Fruit fly (Drosophila melanogaster) whole organism, embryonic: Measurements from ENCODE around the gene Duba.

Source experiments
- CG10321 ChIP-seq: fragments of 200-800 bp; sonication (Bioruptor generic); IDR thresholded peaks from 2 replicates; pipeline ENCODE4 v1.3.6; 2022; ENCODE audit warnings: missing biosample characterization, missing genetic modification characterization
- CG11085 ChIP-seq: fragments of 200-800 bp; sonication (Bioruptor generic); IDR thresholded peaks from 2 replicates; pipeline ENCODE4 v1.3.6; 2022; ENCODE audit warnings: missing biosample characterization, missing genetic modification characterization
- CG12391 ChIP-seq: fragments of 200-800 bp; sonication (Bioruptor generic); optimal IDR thresholded peaks from 3 replicates; lab custom pipeline; 2018; ENCODE audit warnings: missing biosample characterization, mild to moderate bottlenecking, missing genetic modification characterization, moderate library complexity
- CG12942 ChIP-seq: fragments of 200-800 bp; sonication (Bioruptor generic); optimal IDR thresholded peaks from 3 replicates; lab custom pipeline; 2016; ENCODE audit warnings: missing biosample characterization, missing genetic modification characterization
- CG14965 ChIP-seq: fragments of 200-800 bp; sonication (Bioruptor generic); optimal IDR thresholded peaks from 2 replicates; lab custom pipeline; 2016; ENCODE audit warnings: missing biosample characterization, missing genetic modification characterization, borderline replicate concordance
- CG15696 ChIP-seq: fragments of 200-800 bp; sonication (Bioruptor generic); optimal IDR thresholded peaks from 2 replicates; lab custom pipeline; 2019; ENCODE audit warnings: missing biosample characterization, mild to moderate bottlenecking, missing genetic modification characterization, moderate library complexity
- CG16863 ChIP-seq: fragments of 200-800 bp; sonication (Bioruptor generic); optimal IDR thresholded peaks from 3 replicates; lab custom pipeline; 2016; ENCODE audit warnings: missing biosample characterization, missing genetic modification characterization
- CG17802 ChIP-seq: fragments of 200-800 bp; sonication (Bioruptor generic); optimal IDR thresholded peaks from 2 replicates; lab custom pipeline; 2018; ENCODE audit warnings: missing biosample characterization, mild to moderate bottlenecking, missing genetic modification characterization, moderate library complexity
- CG18764 ChIP-seq: fragments of 200-800 bp; sonication (Bioruptor generic); optimal IDR thresholded peaks from 3 replicates; lab custom pipeline; 2016; ENCODE audit warnings: missing biosample characterization, missing genetic modification characterization
- CG2712 ChIP-seq: fragments of 200-800 bp; optimal IDR thresholded peaks from 3 replicates; lab custom pipeline; 2019; ENCODE audit warnings: missing biosample characterization, mild to moderate bottlenecking, missing genetic modification characterization, moderate library complexity
- CG32767 ChIP-seq: fragments of 200-800 bp; sonication (Bioruptor generic); IDR thresholded peaks from 2 replicates; pipeline ENCODE4 v1.3.6; 2022; ENCODE audit warnings: missing biosample characterization, missing genetic modification characterization
- CG32772 ChIP-seq: fragments of 200-800 bp; sonication (Bioruptor generic); IDR thresholded peaks from 2 replicates; pipeline ENCODE4 v1.3.6; 2022; ENCODE audit warnings: missing biosample characterization, missing genetic modification characterization
- CG3281 ChIP-seq: fragments of 200-800 bp; sonication (Bioruptor generic); optimal IDR thresholded peaks from 3 replicates; lab custom pipeline; 2017; ENCODE audit warnings: missing biosample characterization, mild to moderate bottlenecking, missing genetic modification characterization
- CG34376 ChIP-seq: fragments of 200-800 bp; sonication (Bioruptor generic); optimal IDR thresholded peaks from 2 replicates; lab custom pipeline; 2018; ENCODE audit warnings: missing biosample characterization, mild to moderate bottlenecking, missing genetic modification characterization
- CG5180 ChIP-seq: fragments of 200-800 bp; sonication (Bioruptor generic); optimal IDR thresholded peaks from 3 replicates; lab custom pipeline; 2017; ENCODE audit warnings: missing biosample characterization, missing genetic modification characterization, mild to moderate bottlenecking, moderate library complexity, missing genetic modification reagents
- CG6254 ChIP-seq: fragments of 200-800 bp; sonication (Bioruptor generic); optimal IDR thresholded peaks from 3 replicates; lab custom pipeline; 2017; ENCODE audit warnings: mild to moderate bottlenecking, missing biosample characterization, missing genetic modification reagents, missing genetic modification characterization
- CG6683 ChIP-seq: fragments of 200-800 bp; sonication (Bioruptor generic); optimal IDR thresholded peaks from 2 replicates; lab custom pipeline; 2017; ENCODE audit warnings: missing biosample characterization, mild to moderate bottlenecking, missing genetic modification characterization, missing genetic modification reagents
- CG6689 ChIP-seq: fragments of 200-800 bp; sonication (Bioruptor generic); IDR thresholded peaks from 2 replicates; pipeline ENCODE4 v1.3.6; 2022; ENCODE audit warnings: missing biosample characterization, missing genetic modification characterization
- CG6765 ChIP-seq: fragments of 200-800 bp; sonication (Bioruptor generic); optimal IDR thresholded peaks from 3 replicates; lab custom pipeline; 2017; ENCODE audit warnings: missing biosample characterization, mild to moderate bottlenecking, missing genetic modification characterization
- CG6854 ChIP-seq: fragments of 200-800 bp; sonication (Bioruptor generic); optimal IDR thresholded peaks from 3 replicates; lab custom pipeline; 2017; ENCODE audit warnings: missing biosample characterization, mild to moderate bottlenecking, missing genetic modification characterization
- CG7357 ChIP-seq: fragments of 200-800 bp; sonication (Bioruptor generic); IDR thresholded peaks from 3 replicates; pipeline ENCODE4 v1.3.6; 2022; ENCODE audit warnings: missing biosample characterization, missing genetic modification characterization
- CG8281 ChIP-seq: fragments of 200-800 bp; sonication (Bioruptor generic); optimal IDR thresholded peaks from 2 replicates; lab custom pipeline; 2018; ENCODE audit warnings: missing biosample characterization, mild to moderate bottlenecking, missing genetic modification characterization, moderate library complexity
- CG9437 ChIP-seq: fragments of 200-800 bp; sonication (Bioruptor generic); optimal IDR thresholded peaks from 2 replicates; lab custom pipeline; 2018; ENCODE audit warnings: missing biosample characterization, mild to moderate bottlenecking, missing genetic modification characterization
- Deaf1 ChIP-seq: fragments of 200-800 bp; optimal IDR thresholded peaks from 3 replicates; lab custom pipeline; 2019; ENCODE audit warnings: missing biosample characterization, mild to moderate bottlenecking, missing genetic modification characterization, moderate library complexity
- HmgD ChIP-seq: fragments of 200-800 bp; sonication (Bioruptor generic); optimal IDR thresholded peaks from 3 replicates; lab custom pipeline; 2016; ENCODE audit warnings: missing biosample characterization, missing genetic modification characterization
- Kr ChIP-seq: fragments of 200-800 bp; sonication (Bioruptor generic); optimal IDR thresholded peaks from 2 replicates; lab custom pipeline; 2017; ENCODE audit warnings: missing biosample characterization, mild to moderate bottlenecking, missing genetic modification characterization
- Mes4 ChIP-seq: fragments of 200-800 bp; sonication (Bioruptor generic); optimal IDR thresholded peaks from 2 replicates; lab custom pipeline; 2016; ENCODE audit warnings: missing biosample characterization, missing genetic modification characterization
- Nf-YB ChIP-seq: fragments of 200-800 bp; sonication (Bioruptor generic); optimal IDR thresholded peaks from 3 replicates; lab custom pipeline; 2019; ENCODE audit warnings: missing biosample characterization, mild to moderate bottlenecking, missing genetic modification characterization, moderate library complexity
- Optix ChIP-seq: fragments of 200-800 bp; sonication (Bioruptor generic); IDR thresholded peaks from 3 replicates; pipeline ENCODE4 v1.3.6; 2022; ENCODE audit warnings: missing biosample characterization, missing genetic modification characterization
- Sox100B ChIP-seq: fragments of 200-800 bp; sonication (Bioruptor generic); optimal IDR thresholded peaks from 3 replicates; lab custom pipeline; 2018; ENCODE audit warnings: missing biosample characterization, mild to moderate bottlenecking, missing genetic modification characterization
- Sox102F ChIP-seq: fragments of 200-800 bp; sonication (Bioruptor generic); optimal IDR thresholded peaks from 2 replicates; lab custom pipeline; 2018; ENCODE audit warnings: missing biosample characterization, mild to moderate bottlenecking, missing genetic modification characterization, moderate library complexity
- Usf ChIP-seq: fragments of 200-800 bp; sonication (Bioruptor generic); optimal IDR thresholded peaks from 2 replicates; lab custom pipeline; 2017; ENCODE audit warnings: missing genotype, missing biosample characterization, missing genetic modification characterization
- cad ChIP-seq: fragments of >200 bp; optimal IDR thresholded peaks from 2 replicates; lab custom pipeline; 2017; ENCODE audit warnings: missing biosample characterization, missing genetic modification characterization
- cato ChIP-seq: fragments of 200-800 bp; sonication (Bioruptor generic); optimal IDR thresholded peaks from 2 replicates; lab custom pipeline; 2016; ENCODE audit warnings: missing biosample characterization, missing genetic modification characterization, borderline replicate concordance
- dati ChIP-seq: fragments of 200-800 bp; sonication (Bioruptor generic); IDR thresholded peaks from 2 replicates; pipeline ENCODE4 v1.3.6; 2022; ENCODE audit warnings: missing biosample characterization, missing genetic modification characterization
- dmrt11E ChIP-seq: fragments of 200-800 bp; sonication (Bioruptor generic); optimal IDR thresholded peaks from 3 replicates; lab custom pipeline; 2018; ENCODE audit warnings: missing biosample characterization, mild to moderate bottlenecking, missing genetic modification characterization, moderate library complexity
- ewg ChIP-seq: fragments of 200-800 bp; sonication (Bioruptor generic); optimal IDR thresholded peaks from 3 replicates; lab custom pipeline; 2017; ENCODE audit warnings: mild to moderate bottlenecking, missing biosample characterization, missing genetic modification reagents, missing genetic modification characterization
- fd64A ChIP-seq: fragments of 200-800 bp; sonication (Bioruptor generic); optimal IDR thresholded peaks from 3 replicates; lab custom pipeline; 2018; ENCODE audit warnings: missing biosample characterization, mild to moderate bottlenecking, missing genetic modification characterization
- gcm ChIP-seq: fragments of 200-800 bp; sonication (Bioruptor generic); optimal IDR thresholded peaks from 2 replicates; lab custom pipeline; 2019; ENCODE audit warnings: missing biosample characterization, mild to moderate bottlenecking, missing genetic modification characterization, moderate library complexity
- gro ChIP-seq: fragments of 200-800 bp; sonication (Bioruptor generic); optimal IDR thresholded peaks from 2 replicates; lab custom pipeline; 2016; ENCODE audit warnings: missing biosample characterization, missing genetic modification characterization
- jigr1 ChIP-seq: fragments of 200-800 bp; sonication (Bioruptor generic); IDR thresholded peaks from 3 replicates; pipeline ENCODE4 v1.3.6; 2022; ENCODE audit warnings: missing biosample characterization, missing genetic modification characterization
- run ChIP-seq: fragments of 200-800 bp; sonication (Bioruptor generic); optimal IDR thresholded peaks from 3 replicates; lab custom pipeline; 2018; ENCODE audit warnings: missing biosample characterization, mild to moderate bottlenecking, missing genetic modification characterization
- sens ChIP-seq: fragments of 200-800 bp; sonication (Bioruptor generic); peaks from one replicate; lab custom pipeline; 2016; ENCODE audit warnings: missing biosample characterization, missing genetic modification characterization
- seq ChIP-seq: fragments of 200-800 bp; sonication (Bioruptor generic); IDR thresholded peaks from 2 replicates; pipeline ENCODE4 v1.3.6; 2022; ENCODE audit warnings: missing biosample characterization, missing genetic modification characterization
- sima ChIP-seq: fragments of 200-800 bp; sonication (Bioruptor generic); optimal IDR thresholded peaks from 2 replicates; lab custom pipeline; 2016; ENCODE audit warnings: missing biosample characterization, missing genetic modification characterization
- so ChIP-seq: fragments of 200-800 bp; sonication (Bioruptor generic); IDR thresholded peaks from 3 replicates; pipeline ENCODE4 v1.3.6; 2022; ENCODE audit warnings: missing biosample characterization, missing genetic modification characterization
- tgo ChIP-seq: fragments of 200-800 bp; sonication (Bioruptor generic); IDR thresholded peaks from 3 replicates; pipeline ENCODE4 v1.3.6; 2022; ENCODE audit warnings: missing biosample characterization, missing genetic modification characterization
- unpg ChIP-seq: fragments of 200-800 bp; sonication (Bioruptor generic); optimal IDR thresholded peaks from 3 replicates; lab custom pipeline; 2018; ENCODE audit warnings: missing biosample characterization, mild to moderate bottlenecking, missing genetic modification characterization, moderate library complexity
- zfh2 ChIP-seq: fragments of 200-800 bp; sonication (Bioruptor generic); optimal IDR thresholded peaks from 2 replicates; lab custom pipeline; 2016; ENCODE audit warnings: missing biosample characterization, missing genetic modification characterization

Duba gene

dm6 chr3L:11555662-11556460 lies 53.4 kb downstream of the Duba start (continued):
- TF ChIP-seq Mes4 (GFP tag; lab: Kevin White, UChicago): peak; percentile 36
- TF ChIP-seq Nf-YB (GFP tag; lab: Kevin White, UChicago): peak; percentile 64
- TF ChIP-seq CG5180 (GFP tag; lab: Kevin White, UChicago): peak; percentile 48
- no peak for TF ChIP-seq CG8281
- TF ChIP-seq sima (GFP tag; lab: Kevin White, UChicago): no peak
- TF ChIP-seq CG15696 (tag; lab: Kevin White, UChicago): peak; percentile 65
- TF ChIP-seq fd64A (GFP tag; lab: Kevin White, UChicago): peak; percentile 20
- peak; percentile 39 for TF ChIP-seq CG16863
- TF ChIP-seq tgo: peak; percentile 53; the same call in 2 of the 3 replicates
- TF ChIP-seq CG6854 (GFP tag; lab: Kevin White, UChicago): peak; percentile 49
- peak; percentile 69 for TF ChIP-seq CG3281
- TF ChIP-seq Sox100B (GFP tag; lab: Kevin White, UChicago): peak; percentile 79
- no peak for TF ChIP-seq dati
- TF ChIP-seq Optix (GFP tag; lab: Robert Waterston, UW): 0 out of 3 replicates have a peak, but pooled peaks have one; percentile 40
- TF ChIP-seq CG6689 (GFP tag; lab: Robert Waterston, UW): peak; percentile 46; the same call in 1 of the 2 replicates
- TF ChIP-seq CG18764 (GFP tag; lab: Kevin White, UChicago): peak; percentile 59
- TF ChIP-seq jigr1 (GFP tag; lab: Robert Waterston, UW): no peak
- peak; percentile 83 for TF ChIP-seq unpg (GFP tag; lab: Kevin White, UChicago)
- TF ChIP-seq dmrt11E: peak; percentile 82
- peak; percentile 46 for TF ChIP-seq run (tag; lab: Kevin White, UChicago)
- no peak for TF ChIP-seq Usf (GFP tag; lab: Kevin White, UChicago)
- TF ChIP-seq CG32767 (GFP tag; lab: Robert Waterston, UW): peak; percentile 25; the same call in 1 of the 2 replicates
- peak; percentile 62 for TF ChIP-seq CG12942 (GFP tag; lab: Kevin White, UChicago)
- peak; percentile 87 for TF ChIP-seq CG12391 (tag; lab: Kevin White, UChicago)
- no peak for TF ChIP-seq CG6254 (GFP tag; lab: Kevin White, UChicago)
- TF ChIP-seq so: peak; percentile 51; the same call in 1 of the 3 replicates
- TF ChIP-seq CG2712 (tag; lab: Kevin White, UChicago): peak; percentile 90
- TF ChIP-seq CG9437 (GFP tag; lab: Kevin White, UChicago): peak; percentile 78
- peak; percentile 53 for TF ChIP-seq gcm (GFP tag; lab: Kevin White, UChicago)
- TF ChIP-seq zfh2: no peak
- no peak for TF ChIP-seq Kr (GFP tag; lab: Kevin White, UChicago)
- peak; percentile 46 for TF ChIP-seq gro (GFP tag; lab: Kevin White, UChicago)
- TF ChIP-seq CG11085: no peak
- TF ChIP-seq sens: peak; percentile 88
- no peak for TF ChIP-seq cad (GFP tag; lab: Kevin White, UChicago)
- 0 out of 3 replicates have a peak, but pooled peaks have one; percentile 30 for TF ChIP-seq CG7357 (GFP tag; lab: Robert Waterston, UW)
- peak; percentile 33 for TF ChIP-seq cato (GFP tag; lab: Kevin White, UChicago)
- TF ChIP-seq ewg (GFP tag; lab: Kevin White, UChicago): peak; percentile 62
- peak; percentile 34 for TF ChIP-seq CG34376 (GFP tag; lab: Kevin White, UChicago)
- TF ChIP-seq HmgD (GFP tag; lab: Kevin White, UChicago): no peak
- TF ChIP-seq CG14965: no peak
- no peak for TF ChIP-seq CG17802 (tag; lab: Kevin White, UChicago)
- peak; percentile 59 for TF ChIP-seq CG6765 (GFP tag; lab: Kevin White, UChicago)
- TF ChIP-seq seq (GFP tag; lab: Robert Waterston, UW): no peak
- no peak for TF ChIP-seq CG10321 (GFP tag; lab: Robert Waterston, UW)
- peak; percentile 45 for TF ChIP-seq CG6683 (GFP tag; lab: Kevin White, UChicago)
- TF ChIP-seq Deaf1 (tag; lab: Kevin White, UChicago): peak; percentile 66
- peak; percentile 46; the same call in 1 of the 2 replicates for TF ChIP-seq CG32772 (GFP tag; lab: Robert Waterston, UW)
- peak; percentile 91 for TF ChIP-seq Sox102F (GFP tag; lab: Kevin White, UChicago)
